Fruit fly (Drosophila melanogaster): ENCODE results near the gene CG43448.
A peak's percentile ranks its signal among the peaks of the same experiment; 100 is the strongest.

Gene CG43448

dm6 chr3R:30259561-30259960 lies 22.0 kb upstream of the CG43448 start (continued):
- TF ChIP-seq spab (GFP tag; optimal IDR thresholded peaks at IDR 0.05) = peak; percentile 69
- TF ChIP-seq CG8119 (GFP tag; IDR thresholded peaks at IDR 0.05) = peak; percentile 33; the same call in 2 of the 3 replicates
- TF ChIP-seq vri (GFP tag; optimal IDR thresholded peaks at IDR 0.05) = no peak
- no peak for TF ChIP-seq CG31627 (GFP tag; optimal IDR thresholded peaks at IDR 0.05)
- peak; percentile 15 for TF ChIP-seq CG6792 (GFP tag; optimal IDR thresholded peaks at IDR 0.05)
- no peak for TF ChIP-seq fkh (GFP tag; optimal IDR thresholded peaks at IDR 0.05)
- TF ChIP-seq CG15336 (GFP tag; IDR thresholded peaks at IDR 0.05) = no peak
- no peak for TF ChIP-seq CG4318 (GFP tag; optimal IDR thresholded peaks at IDR 0.05)
- no peak for TF ChIP-seq Gug (GFP tag; IDR thresholded peaks at IDR 0.05)
- no peak for TF ChIP-seq Smox (GFP tag; optimal IDR thresholded peaks at IDR 0.05)
- TF ChIP-seq Blimp-1 (GFP tag; optimal IDR thresholded peaks at IDR 0.05) = no peak
- TF ChIP-seq CG7368 (GFP tag; optimal IDR thresholded peaks at IDR 0.05) = peak; percentile 19
- TF ChIP-seq ss (GFP tag; optimal IDR thresholded peaks at IDR 0.05) = peak in 1 of 2 experiments; percentile 45
- peak; percentile 17 for TF ChIP-seq CG34406 (GFP tag; optimal IDR thresholded peaks at IDR 0.05)
- no peak for TF ChIP-seq topi (GFP tag; optimal IDR thresholded peaks at IDR 0.05)
- peak; percentile 85 for TF ChIP-seq Ets96B (tag; optimal IDR thresholded peaks at IDR 0.05)
- peak; percentile 87 for TF ChIP-seq CG10669 (GFP tag; optimal IDR thresholded peaks at IDR 0.05)
- no peak for TF ChIP-seq lz (GFP tag; optimal IDR thresholded peaks at IDR 0.05)
- peak in 1 of 2 experiments; percentile 67 for TF ChIP-seq salr (GFP tag; optimal IDR thresholded peaks at IDR 0.05)

- TF ChIP-seq pdm3 (GFP tag; optimal IDR thresholded peaks at IDR 0.05) (peak; percentile 93), CG11762 (GFP tag; optimal IDR thresholded peaks at IDR 0.05; ENCODE audit: insufficient read depth) (peak; percentile 85), CG9139 (GFP tag; optimal IDR thresholded peaks at IDR 0.05) (peak; percentile 87), Hr4 (GFP tag; optimal IDR thresholded peaks at IDR 0.05) (peak; percentile 85), salr (GFP tag; optimal IDR thresholded peaks at IDR 0.05) (peak; percentile 46 to 88), CG16779 (tag; optimal IDR thresholded peaks at IDR 0.05) (peak; percentile 88), CG32006 (GFP tag; optimal IDR thresholded peaks at IDR 0.05) (peak; percentile 84), Ets21C (GFP tag; optimal IDR thresholded peaks at IDR 0.05) (peak; percentile 88), Met (GFP tag; optimal IDR thresholded peaks at IDR 0.05) (peak; percentile 90), OdsH (GFP tag; optimal IDR thresholded peaks at IDR 0.05) (peak; percentile 89), Smox (GFP tag; optimal IDR thresholded peaks at IDR 0.05) (peak; percentile 88), CG6163 (GFP tag; IDR thresholded peaks at IDR 0.05) (peak; percentile 90), CG6792 (GFP tag; optimal IDR thresholded peaks at IDR 0.05) (peak; percentile 94), lz (GFP tag; optimal IDR thresholded peaks at IDR 0.05) (peak; percentile 95), spab (GFP tag; optimal IDR thresholded peaks at IDR 0.05) (peak; percentile 93), CG8119 (GFP tag; IDR thresholded peaks at IDR 0.05) (peak; percentile 86), Eip75B (GFP tag; optimal IDR thresholded peaks at IDR 0.05) (peak; percentile 94), Hr39 (GFP tag; optimal IDR thresholded peaks at IDR 0.05) (peak; percentile 91), eg (GFP tag; IDR thresholded peaks at IDR 0.05) (peak; percentile 76), CG11902 (GFP tag; optimal IDR thresholded peaks at IDR 0.05) (peak; percentile 89), Sox102F (GFP tag; optimal IDR thresholded peaks at IDR 0.05) (peak; percentile 94), Eip78C (GFP tag) (peak; percentile 100), CG3919 (GFP tag; optimal IDR thresholded peaks at IDR 0.05) (peak; percentile 93), topi (GFP tag; optimal IDR thresholded peaks at IDR 0.05) (peak; percentile 94), CG6808 (GFP tag; optimal IDR thresholded peaks at IDR 0.05) (peak; percentile 88), CG31627 (GFP tag; optimal IDR thresholded peaks at IDR 0.05) (peak; percentile 91), Lpt (GFP tag; optimal IDR thresholded peaks at IDR 0.05) (peak; percentile 52), CG34406 (GFP tag; optimal IDR thresholded peaks at IDR 0.05) (peak; percentile 88), dsx (GFP tag; optimal IDR thresholded peaks at IDR 0.05; ENCODE audit: poor library complexity, severe bottlenecking) (peak; percentile 89), vri (GFP tag; optimal IDR thresholded peaks at IDR 0.05) (peak; percentile 94), esn (GFP tag; optimal IDR thresholded peaks at IDR 0.05) (peak; percentile 92), CG8632 (GFP tag; optimal IDR thresholded peaks at IDR 0.05) (peak; percentile 94), CG1621 (tag; optimal IDR thresholded peaks at IDR 0.05) (peak; percentile 96), cyc (GFP tag; optimal IDR thresholded peaks at IDR 0.05) (peak; percentile 90), Blimp-1 (GFP tag; optimal IDR thresholded peaks at IDR 0.05) (no peak), CG3032 (tag; optimal IDR thresholded peaks at IDR 0.05) (peak; percentile 96), fd85E (GFP tag; optimal IDR thresholded peaks at IDR 0.05) (peak; percentile 82), net (GFP tag; optimal IDR thresholded peaks at IDR 0.05) (peak; percentile 86), achi (GFP tag; optimal IDR thresholded peaks at IDR 0.05) (peak; percentile 91), Sox15 (GFP tag; optimal IDR thresholded peaks at IDR 0.05) (peak; percentile 83), CG11294 (GFP tag; IDR thresholded peaks at IDR 0.05) (peak; percentile 30; the same call in 1 of the 2 replicates)
Measured at dm6 chr3R:30258991-30259351, 21.4 kb upstream of the CG43448 start.
